Fruit fly (Drosophila melanogaster) whole organism, embryonic: ENCODE measurements around the gene CG43120.
A peak's percentile ranks its signal among the peaks of the same experiment; 100 is the strongest.

Source experiments
- B-H1 ChIP-seq: fragments of 200-800 bp; sonication (Bioruptor generic); IDR thresholded peaks from 3 replicates; pipeline ENCODE4 v1.3.6; 2022; ENCODE audit warnings: missing biosample characterization, missing genetic modification characterization
- CG10267 ChIP-seq: fragments of 200-800 bp; sonication (Bioruptor generic); optimal IDR thresholded peaks from 2 replicates; lab custom pipeline; 2018; ENCODE audit warnings: missing biosample characterization, mild to moderate bottlenecking, missing genetic modification characterization, moderate library complexity
- CG11456 ChIP-seq: fragments of 200-800 bp; sonication (Bioruptor generic); IDR thresholded peaks from 3 replicates; pipeline ENCODE4 v1.3.6; 2022; ENCODE audit warnings: missing biosample characterization, missing genetic modification characterization
- CG11695 ChIP-seq: fragments of 200-800 bp; sonication (Bioruptor generic); IDR thresholded peaks from 3 replicates; pipeline ENCODE4 v1.3.6; 2022; ENCODE audit warnings: missing biosample characterization, missing genetic modification characterization
- CG12155 ChIP-seq: fragments of 200-800 bp; sonication (Bioruptor generic); optimal IDR thresholded peaks from 3 replicates; lab custom pipeline; 2016; ENCODE audit warnings: missing biosample characterization, missing genetic modification characterization
- CG12299 ChIP-seq: fragments of 200-800 bp; sonication (Bioruptor generic); optimal IDR thresholded peaks from 2 replicates; lab custom pipeline; 2018; ENCODE audit warnings: missing biosample characterization, mild to moderate bottlenecking, missing genetic modification characterization
- CG16813 ChIP-seq: fragments of 200-800 bp; sonication (Bioruptor generic); IDR thresholded peaks from 3 replicates; pipeline ENCODE4 v1.3.6; 2022; ENCODE audit warnings: missing biosample characterization, missing genetic modification characterization; ENCODE audit not compliant: partially characterized antibody
- CG17328 ChIP-seq: fragments of 200-800 bp; sonication (Bioruptor generic); IDR thresholded peaks from 2 replicates; pipeline ENCODE4 v1.3.6; 2022; ENCODE audit warnings: missing biosample characterization, missing genetic modification characterization
- CG1832 ChIP-seq: fragments of 200-800 bp; sonication (Bioruptor generic); optimal IDR thresholded peaks from 2 replicates; lab custom pipeline; 2017; ENCODE audit warnings: missing biosample characterization, mild to moderate bottlenecking, missing genetic modification characterization, inconsistent platforms
- CG18764 ChIP-seq: fragments of 200-800 bp; sonication (Bioruptor generic); optimal IDR thresholded peaks from 3 replicates; lab custom pipeline; 2016; ENCODE audit warnings: missing biosample characterization, missing genetic modification characterization
- CG31224 ChIP-seq: fragments of 200-800 bp; sonication (Bioruptor generic); IDR thresholded peaks from 2 replicates; pipeline ENCODE4 v1.3.6; 2022; ENCODE audit warnings: missing biosample characterization, missing genetic modification characterization
- CG4617 ChIP-seq: fragments of 200-800 bp; sonication (Bioruptor generic); optimal IDR thresholded peaks from 3 replicates; lab custom pipeline; 2016; ENCODE audit warnings: missing biosample characterization, missing genetic modification characterization, borderline replicate concordance
- CG4854 ChIP-seq: fragments of 200-800 bp; sonication (Bioruptor generic); optimal IDR thresholded peaks from 2 replicates; lab custom pipeline; 2016; ENCODE audit warnings: missing biosample characterization, missing genetic modification characterization, inconsistent platforms
- CG6765 ChIP-seq: fragments of 200-800 bp; sonication (Bioruptor generic); optimal IDR thresholded peaks from 3 replicates; lab custom pipeline; 2017; ENCODE audit warnings: missing biosample characterization, mild to moderate bottlenecking, missing genetic modification characterization
- CG8089 ChIP-seq: fragments of 200-800 bp; sonication (Bioruptor generic); optimal IDR thresholded peaks from 3 replicates; lab custom pipeline; 2016; ENCODE audit warnings: missing biosample characterization, missing genetic modification characterization
- CG8388 ChIP-seq: fragments of 200-800 bp; sonication (Bioruptor generic); optimal IDR thresholded peaks from 2 replicates; lab custom pipeline; 2019; ENCODE audit warnings: missing biosample characterization, mild to moderate bottlenecking, missing genetic modification characterization, moderate library complexity
- CG9609 ChIP-seq: fragments of 200-800 bp; sonication (Bioruptor generic); optimal IDR thresholded peaks from 3 replicates; lab custom pipeline; 2016; ENCODE audit warnings: missing biosample characterization, missing genetic modification characterization
- CkIIα-i1 ChIP-seq: fragments of 200-800 bp; sonication (Bioruptor generic); IDR thresholded peaks from 2 replicates; pipeline ENCODE4 v1.3.6; 2022; ENCODE audit warnings: missing biosample characterization, missing genetic modification characterization
- Dek ChIP-seq: fragments of 200-800 bp; sonication (Bioruptor generic); optimal IDR thresholded peaks from 3 replicates; lab custom pipeline; 2019; ENCODE audit warnings: missing biosample characterization, mild to moderate bottlenecking, missing genetic modification characterization, moderate library complexity
- Dfd ChIP-seq, 2 experiments: fragments of >200 bp; optimal IDR thresholded peaks; 2 replicates each; lab custom pipeline; 2017; ENCODE audit warnings: missing biosample characterization in 2 of 2, missing genetic modification characterization in 2 of 2
- Dref ChIP-seq: fragments of 200-800 bp; sonication (Bioruptor generic); IDR thresholded peaks from 2 replicates; pipeline ENCODE4 v1.3.6; 2022; ENCODE audit warnings: missing biosample characterization, missing genetic modification characterization
- E2f2 ChIP-seq: fragments of 200-800 bp; sonication (Bioruptor generic); IDR thresholded peaks from 2 replicates; pipeline ENCODE4 v1.3.6; 2022; ENCODE audit warnings: missing biosample characterization, missing genetic modification characterization
- Ets97D ChIP-seq: fragments of 200-800 bp; sonication (Bioruptor generic); optimal IDR thresholded peaks from 3 replicates; lab custom pipeline; 2016; ENCODE audit warnings: missing biosample characterization, missing genetic modification characterization
- HLH4C ChIP-seq: fragments of 200-800 bp; sonication (Bioruptor generic); IDR thresholded peaks from 3 replicates; pipeline ENCODE4 v1.3.6; 2022; ENCODE audit warnings: missing biosample characterization, missing genetic modification characterization; ENCODE audit not compliant: partially characterized antibody
- Hmr ChIP-seq: fragments of 200-800 bp; sonication (Bioruptor generic); optimal IDR thresholded peaks from 3 replicates; lab custom pipeline; 2017; ENCODE audit warnings: mild to moderate bottlenecking, missing biosample characterization, missing genetic modification reagents, missing genetic modification characterization
- Jarid2 ChIP-seq: fragments of 200-800 bp; sonication (Bioruptor generic); optimal IDR thresholded peaks from 3 replicates; lab custom pipeline; 2017; ENCODE audit warnings: mild to moderate bottlenecking, missing biosample characterization, missing genetic modification reagents, missing genetic modification characterization
- Lhr ChIP-seq: fragments of 200-800 bp; sonication (Bioruptor generic); optimal IDR thresholded peaks from 3 replicates; lab custom pipeline; 2017; ENCODE audit warnings: mild to moderate bottlenecking, missing biosample characterization, missing genetic modification reagents, missing genetic modification characterization
- Mad ChIP-seq: fragments of 200-800 bp; sonication (Bioruptor generic); optimal IDR thresholded peaks from 2 replicates; lab custom pipeline; 2016; ENCODE audit warnings: missing biosample characterization, missing genetic modification characterization
- PHDP ChIP-seq: fragments of 200-800 bp; sonication (Bioruptor generic); optimal IDR thresholded peaks from 3 replicates; lab custom pipeline; 2018; ENCODE audit warnings: missing biosample characterization, mild to moderate bottlenecking, missing genetic modification characterization, moderate library complexity
- Rfx ChIP-seq: fragments of 200-800 bp; sonication (Bioruptor generic); IDR thresholded peaks from 2 replicates; pipeline ENCODE4 v1.3.6; 2022; ENCODE audit warnings: missing biosample characterization, missing genetic modification characterization
- Stat92E ChIP-seq, 3 experiments: fragments of >200 bp in 2 of 3; fragments of 200-800 bp in 1 of 3; sonication (Bioruptor generic) in 1 of 3; optimal IDR thresholded peaks; 2 replicates each; lab custom pipeline; 2017 to 2019; ENCODE audit warnings: missing biosample characterization in 3 of 3, missing genetic modification characterization in 3 of 3, mild to moderate bottlenecking in 1 of 3, moderate library complexity in 1 of 3
- Xbp1 ChIP-seq: fragments of 200-800 bp; sonication (Bioruptor generic); optimal IDR thresholded peaks from 3 replicates; lab custom pipeline; 2016; ENCODE audit warnings: missing biosample characterization, mild to moderate bottlenecking, missing genetic modification characterization
- Xrp1 ChIP-seq: fragments of 200-800 bp; sonication (Bioruptor generic); IDR thresholded peaks from 2 replicates; pipeline ENCODE4 v1.3.6; 2022; ENCODE audit warnings: missing biosample characterization, missing genetic modification characterization
- bbx ChIP-seq: fragments of 200-800 bp; sonication (Bioruptor generic); IDR thresholded peaks from 2 replicates; pipeline ENCODE4 v1.3.6; 2022; ENCODE audit warnings: missing biosample characterization, missing genetic modification characterization; ENCODE audit not compliant: partially characterized antibody
- bsh ChIP-seq, 2 experiments: fragments of 200-800 bp; sonication (Bioruptor generic); optimal IDR thresholded peaks; 2 replicates each; lab custom pipeline; 2017 to 2018; ENCODE audit warnings: mild to moderate bottlenecking in 2 of 2, missing biosample characterization in 2 of 2, missing genetic modification characterization in 2 of 2, moderate library complexity in 1 of 2
- cato ChIP-seq: fragments of 200-800 bp; sonication (Bioruptor generic); optimal IDR thresholded peaks from 2 replicates; lab custom pipeline; 2016; ENCODE audit warnings: missing biosample characterization, missing genetic modification characterization, borderline replicate concordance
- da ChIP-seq: fragments of 200-800 bp; sonication (Bioruptor generic); optimal IDR thresholded peaks from 2 replicates; lab custom pipeline; 2016; ENCODE audit warnings: missing biosample characterization, missing genetic modification characterization
- disco-r ChIP-seq: fragments of 200-800 bp; sonication (Bioruptor generic); optimal IDR thresholded peaks from 2 replicates; lab custom pipeline; 2016; ENCODE audit warnings: missing biosample characterization, missing genetic modification characterization
- esg ChIP-seq: fragments of 200-800 bp; sonication (Bioruptor generic); conservative IDR thresholded peaks from 2 replicates; pipeline ENCODE4 v1.3.6; 2022; ENCODE audit warnings: missing biosample characterization, missing genetic modification characterization
- ewg ChIP-seq: fragments of 200-800 bp; sonication (Bioruptor generic); optimal IDR thresholded peaks from 3 replicates; lab custom pipeline; 2017; ENCODE audit warnings: mild to moderate bottlenecking, missing biosample characterization, missing genetic modification reagents, missing genetic modification characterization
- fru ChIP-seq: fragments of >200 bp; optimal IDR thresholded peaks from 2 replicates; lab custom pipeline; 2017
- gce ChIP-seq: fragments of 200-800 bp; sonication (Bioruptor generic); IDR thresholded peaks from 3 replicates; pipeline ENCODE4 v1.3.6; 2022; ENCODE audit warnings: missing biosample characterization, missing genetic modification characterization
- jigr1 ChIP-seq: fragments of 200-800 bp; sonication (Bioruptor generic); IDR thresholded peaks from 3 replicates; pipeline ENCODE4 v1.3.6; 2022; ENCODE audit warnings: missing biosample characterization, missing genetic modification characterization
- kay ChIP-seq: fragments of 200-800 bp; sonication (Bioruptor generic); optimal IDR thresholded peaks from 2 replicates; lab custom pipeline; 2016; ENCODE audit warnings: missing biosample characterization, missing genetic modification characterization
- nom ChIP-seq: fragments of 200-800 bp; sonication (Bioruptor generic); optimal IDR thresholded peaks from 2 replicates; lab custom pipeline; 2017; ENCODE audit warnings: missing biosample characterization, missing genetic modification characterization, mild to moderate bottlenecking, moderate library complexity, missing genetic modification reagents
- pum ChIP-seq: fragments of 200-800 bp; sonication (Bioruptor generic); optimal IDR thresholded peaks from 2 replicates; lab custom pipeline; 2016; ENCODE audit warnings: missing biosample characterization, missing genetic modification characterization
- sens ChIP-seq: fragments of 200-800 bp; sonication (Bioruptor generic); peaks from one replicate; lab custom pipeline; 2016; ENCODE audit warnings: missing biosample characterization, missing genetic modification characterization
- shn ChIP-seq: fragments of 200-800 bp; sonication (Bioruptor generic); optimal IDR thresholded peaks from 3 replicates; lab custom pipeline; 2016; ENCODE audit warnings: missing biosample characterization, missing genetic modification characterization
- sqz ChIP-seq: fragments of 200-800 bp; sonication (Bioruptor generic); optimal IDR thresholded peaks from 3 replicates; lab custom pipeline; 2018; ENCODE audit warnings: missing biosample characterization, mild to moderate bottlenecking, missing genetic modification characterization
- tll ChIP-seq, 2 experiments: fragments of 200-800 bp in 1 of 2; fragments of >200 bp in 1 of 2; sonication (Bioruptor generic) in 1 of 2; optimal IDR thresholded peaks; 2 replicates each; lab custom pipeline; 2017 to 2019; ENCODE audit warnings: missing biosample characterization in 2 of 2, missing genetic modification characterization in 2 of 2, mild to moderate bottlenecking in 1 of 2, moderate library complexity in 1 of 2
- zen ChIP-seq: fragments of 200-800 bp; sonication (Bioruptor generic); optimal IDR thresholded peaks from 3 replicates; lab custom pipeline; 2018; ENCODE audit warnings: missing biosample characterization, mild to moderate bottlenecking, missing genetic modification characterization, moderate library complexity

CG43120 gene

DNA sequence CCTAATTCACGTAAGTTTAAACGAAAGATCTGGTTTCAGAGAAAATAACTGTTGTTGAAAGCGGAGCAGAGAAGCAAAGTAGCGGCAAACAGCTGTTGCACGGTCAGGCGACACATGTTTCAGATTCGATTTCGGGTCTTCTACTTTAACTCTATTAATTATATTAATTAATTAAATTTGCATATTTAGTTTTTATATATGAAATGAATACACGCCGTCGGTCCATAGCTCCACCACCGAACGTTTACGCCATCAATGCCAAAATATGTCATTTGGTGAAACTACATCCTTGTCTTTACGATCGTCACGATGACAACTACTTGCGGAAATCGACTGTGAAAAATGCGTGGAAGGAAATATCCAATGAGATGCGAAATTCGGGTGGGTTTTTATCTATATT, 29.2 kb downstream of the CG43120 start (continued):
- TF ChIP-seq CG4617 (GFP tag; lab: Kevin White, UChicago): no peak
- TF ChIP-seq CG18764 (GFP tag; lab: Kevin White, UChicago): no peak
- no peak for TF ChIP-seq esg (GFP tag; lab: Robert Waterston, UW)
- peak; percentile 50 for TF ChIP-seq Rfx (GFP tag; lab: Robert Waterston, UW)
- no peak for TF ChIP-seq zen (tag; lab: Kevin White, UChicago)
- no peak for TF ChIP-seq CG10267
- no peak for TF ChIP-seq HLH4C (GFP tag; lab: Robert Waterston, UW)
- 0 out of 2 replicates have a peak, but pooled peaks have one; percentile 8 for TF ChIP-seq E2f2 (GFP tag; lab: Robert Waterston, UW)
- peak; percentile 34 for TF ChIP-seq Hmr (GFP tag; lab: Kevin White, UChicago)
- peak; percentile 54 for TF ChIP-seq CG8388
- peak; percentile 74 for TF ChIP-seq Xrp1 (GFP tag; lab: Robert Waterston, UW)
- peak; percentile 51 to 66 for TF ChIP-seq bsh (GFP tag; optimal IDR thresholded peaks at IDR 0.05; lab: Kevin White, UChicago)
- TF ChIP-seq CG9609 (GFP tag; lab: Kevin White, UChicago): no peak
- TF ChIP-seq CG6765 (GFP tag; lab: Kevin White, UChicago): no peak
- no peak for TF ChIP-seq kay (GFP tag; lab: Kevin White, UChicago)
- no peak for TF ChIP-seq CG16813 (GFP tag; lab: Robert Waterston, UW)
- TF ChIP-seq CG12299: no peak
- no peak for TF ChIP-seq da (GFP tag; lab: Kevin White, UChicago)
- no peak for TF ChIP-seq gce (GFP tag; lab: Robert Waterston, UW)
- no peak for TF ChIP-seq Dfd (GFP tag; optimal IDR thresholded peaks at IDR 0.05; lab: Kevin White, UChicago)
- TF ChIP-seq sens (GFP tag; lab: Kevin White, UChicago): no peak
- TF ChIP-seq Xbp1 (GFP tag; lab: Kevin White, UChicago): peak; percentile 12
- no peak for TF ChIP-seq jigr1
- no peak for TF ChIP-seq CG12155 (GFP tag; lab: Kevin White, UChicago)
- no peak for TF ChIP-seq Stat92E (GFP tag; optimal IDR thresholded peaks at IDR 0.05; lab: Kevin White, UChicago)
- no peak for TF ChIP-seq Dek (tag; lab: Kevin White, UChicago)
- TF ChIP-seq disco-r (GFP tag; lab: Kevin White, UChicago): no peak
- TF ChIP-seq bbx (GFP tag; lab: Robert Waterston, UW): no peak
- TF ChIP-seq CG17328 (GFP tag; lab: Robert Waterston, UW): peak; percentile 72
- TF ChIP-seq Jarid2 (GFP tag; lab: Kevin White, UChicago): peak; percentile 3
- TF ChIP-seq CG4854 (GFP tag; lab: Kevin White, UChicago): no peak
- no peak for TF ChIP-seq Ets97D
- no peak for TF ChIP-seq pum
- TF ChIP-seq sqz (GFP tag; lab: Kevin White, UChicago): no peak
- TF ChIP-seq PHDP (tag; lab: Kevin White, UChicago): peak; percentile 53
- no peak; the same call in 2 of the 3 replicates for TF ChIP-seq B-H1 (GFP tag; lab: Robert Waterston, UW)
- TF ChIP-seq CG8089: no peak
- TF ChIP-seq nom (GFP tag; lab: Kevin White, UChicago): peak; percentile 34
- TF ChIP-seq fru (lab: Kevin White, UChicago): no peak
- TF ChIP-seq CG31224 (GFP tag; lab: Robert Waterston, UW): no peak
- no peak for TF ChIP-seq CG11456
- TF ChIP-seq Lhr (GFP tag; lab: Kevin White, UChicago): no peak
- peak; percentile 19 for TF ChIP-seq ewg (GFP tag; lab: Kevin White, UChicago)
- no peak for TF ChIP-seq shn (GFP tag; lab: Kevin White, UChicago)
- no peak for TF ChIP-seq CkIIα-i1 (GFP tag; lab: Robert Waterston, UW)
- TF ChIP-seq Mad (GFP tag; lab: Kevin White, UChicago): peak; percentile 5
- TF ChIP-seq cato (GFP tag; lab: Kevin White, UChicago): no peak
- TF ChIP-seq CG11695 (GFP tag; lab: Robert Waterston, UW): peak; percentile 51; the same call in 1 of the 3 replicates
- no peak for TF ChIP-seq Dref (GFP tag; lab: Robert Waterston, UW)
- no peak for TF ChIP-seq CG1832 (GFP tag; lab: Kevin White, UChicago)
- no peak for TF ChIP-seq tll (GFP tag; optimal IDR thresholded peaks at IDR 0.05; lab: Kevin White, UChicago)
